Worm (Caenorhabditis elegans) whole organism, L4 larva: ENCODE measurements around the gene C16A3.5.

Source experiments
- Y105C5A.15 ChIP-seq: fragments of 200-800 bp; sonication (Bioruptor generic); IDR thresholded peaks from 2 replicates; pipeline ENCODE4 v1.3.6; 2022; ENCODE audit warnings: missing genetic modification characterization, missing compliant biosample characterization
- ces-1 ChIP-seq: fragments of 150-350 bp; sonication (generic microtip); optimal IDR thresholded peaks from 4 replicates; lab custom pipeline; 2014; ENCODE audit warnings: missing biosample characterization, missing genetic modification reagents, missing genetic modification characterization
- fkh-10 ChIP-seq: fragments of 150-350 bp; optimal IDR thresholded peaks from 2 replicates; lab custom pipeline; 2014; ENCODE audit warnings: missing biosample characterization, missing genetic modification reagents, missing genetic modification characterization
- lin-39 ChIP-seq: fragments of 150-350 bp; optimal IDR thresholded peaks from 2 replicates; lab custom pipeline; 2014; ENCODE audit warnings: missing biosample characterization, missing genetic modification reagents, missing genetic modification characterization
- snpc-4 ChIP-seq: fragments of 150-350 bp; optimal IDR thresholded peaks from 2 replicates; lab custom pipeline; 2014; ENCODE audit warnings: missing biosample characterization, missing genetic modification characterization
- zag-1 ChIP-seq: fragments of 150-350 bp; optimal IDR thresholded peaks from 2 replicates; lab custom pipeline; 2014; ENCODE audit warnings: missing biosample characterization, missing genetic modification characterization
- zip-2 ChIP-seq: fragments of 150-350 bp; optimal IDR thresholded peaks from 2 replicates; lab custom pipeline; 2014; ENCODE audit warnings: missing biosample characterization, missing genetic modification characterization

DNA sequence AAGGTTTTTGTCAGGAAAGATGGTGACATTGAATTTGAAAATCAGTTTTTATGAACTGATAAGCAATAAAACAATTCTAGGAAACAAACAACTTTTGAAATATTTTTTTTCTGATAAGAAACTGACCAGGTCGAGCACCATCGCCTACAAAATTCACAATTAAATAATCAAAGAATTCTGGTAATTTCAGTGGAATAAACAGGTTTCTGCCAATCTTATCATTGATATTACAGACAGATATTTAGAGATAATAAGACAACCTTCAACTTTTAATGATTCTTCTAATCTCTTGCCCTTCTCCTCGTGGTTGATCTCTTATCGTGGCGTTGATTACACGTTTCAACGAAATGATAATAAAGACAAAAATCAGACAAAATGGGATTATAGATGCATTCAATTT is 15.8 kb downstream of the C16A3.5 start:
- TF ChIP-seq ces-1 (GFP tag; lab: Kevin White, UChicago) (no peak), zag-1 (tag; lab: Kevin White, UChicago) (no peak), zip-2 (tag; lab: Kevin White, UChicago) (no peak), lin-39 (no peak), Y105C5A.15 (GFP tag; lab: Robert Waterston, UW) (no peak), snpc-4 (no peak), fkh-10 (GFP tag; lab: Kevin White, UChicago) (no peak)
